Worm (Caenorhabditis elegans): ENCODE data around the gene C44B7.5.

DNA sequence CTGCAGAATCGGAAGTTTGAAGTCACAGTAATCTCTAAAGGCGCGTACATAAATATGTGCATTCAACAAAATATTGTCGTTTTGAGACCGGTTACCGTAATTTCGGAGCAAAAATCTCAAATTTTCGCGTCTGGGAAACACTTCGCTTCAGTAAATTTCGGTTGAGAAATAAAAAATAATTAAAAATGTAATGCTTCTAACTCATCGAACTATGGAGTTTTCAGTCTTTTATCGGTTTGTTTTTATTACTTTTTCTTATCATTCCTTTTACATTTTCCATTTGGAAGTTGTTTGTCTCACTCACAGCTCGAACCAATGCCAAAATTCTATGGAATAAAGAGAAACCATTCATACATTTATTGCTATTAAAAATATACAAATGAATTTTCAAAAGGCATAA, 15.8 kb upstream of the C44B7.5 start:
- TF ChIP-seq ama-1 (optimal IDR thresholded peaks at IDR 0.05) = peak; percentile 63
- peak; percentile 3 for TF ChIP-seq mab-5 (tag; optimal IDR thresholded peaks at IDR 0.05)
- peak; percentile 68 for TF ChIP-seq lin-13 (GFP tag; optimal IDR thresholded peaks at IDR 0.05)
- no peak for TF ChIP-seq unc-62 (GFP tag; optimal IDR thresholded peaks at IDR 0.05)
- TF ChIP-seq zag-1 (tag; optimal IDR thresholded peaks at IDR 0.05) = no peak
- no peak for TF ChIP-seq elt-3 (tag; optimal IDR thresholded peaks at IDR 0.05)
- TF ChIP-seq ZK546.5 (tag; optimal IDR thresholded peaks at IDR 0.05) = no peak
